Worm (Caenorhabditis elegans) whole organism, L4 larva: ENCODE measurements around the gene T04B8.5.

Experiments
- aha-1 ChIP-seq: fragments of 150-350 bp; peaks from one replicate; lab custom pipeline; 2014; ENCODE audit warnings: missing biosample characterization, missing genetic modification characterization
- arid-1 ChIP-seq: fragments of 200-800 bp; sonication (Bioruptor generic); conservative IDR thresholded peaks from 2 replicates; pipeline ENCODE4 v1.3.6; 2022; ENCODE audit warnings: missing genetic modification reagents, missing genetic modification characterization, missing compliant biosample characterization
- ceh-20 ChIP-seq: fragments of 200-800 bp; sonication (Bioruptor generic); IDR thresholded peaks from 2 replicates; pipeline ENCODE4 v1.3.6; 2022; ENCODE audit warnings: missing genetic modification reagents, missing genetic modification characterization, missing compliant biosample characterization
- ceh-62 ChIP-seq: sonication (generic microtip); optimal IDR thresholded peaks from 2 replicates; lab custom pipeline; 2017; ENCODE audit warnings: missing biosample characterization, missing genetic modification characterization
- ceh-82 ChIP-seq: sonication (generic microtip); optimal IDR thresholded peaks from 2 replicates; lab custom pipeline; 2017; ENCODE audit warnings: missing biosample characterization, missing genetic modification characterization
- daf-12 ChIP-seq: fragments of 150-350 bp; optimal IDR thresholded peaks from 2 replicates; lab custom pipeline; 2014; ENCODE audit warnings: missing biosample characterization, missing genetic modification reagents, missing genetic modification characterization
- dpl-1 ChIP-seq: fragments of 150-350 bp; optimal IDR thresholded peaks from 2 replicates; lab custom pipeline; 2014; ENCODE audit warnings: missing biosample characterization, missing genetic modification reagents, missing genetic modification characterization
- egl-43 ChIP-seq: fragments of 200-800 bp; sonication (Bioruptor generic); IDR thresholded peaks from 2 replicates; pipeline ENCODE4 v1.3.6; 2022; ENCODE audit warnings: missing genetic modification reagents, missing genetic modification characterization, missing compliant biosample characterization
- hlh-30 ChIP-seq: sonication (generic microtip); optimal IDR thresholded peaks from 2 replicates; lab custom pipeline; 2017; ENCODE audit warnings: antibody characterized with exemption, mild to moderate bottlenecking, missing genetic modification characterization, missing compliant biosample characterization; ENCODE audit not compliant: insufficient read depth
- jun-1 ChIP-seq: fragments of 150-350 bp; optimal IDR thresholded peaks from 2 replicates; lab custom pipeline; 2014; ENCODE audit warnings: missing biosample characterization, missing genetic modification reagents, missing genetic modification characterization
- lin-29 ChIP-seq: fragments of 200-800 bp; sonication (Bioruptor generic); IDR thresholded peaks from 2 replicates; pipeline ENCODE4 v1.3.6; 2022; ENCODE audit warnings: missing genetic modification reagents, missing genetic modification characterization, missing compliant biosample characterization
- lin-38 ChIP-seq: fragments of 200-800 bp; sonication (Bioruptor generic); IDR thresholded peaks from 2 replicates; pipeline ENCODE4 v1.3.6; 2022; ENCODE audit warnings: missing genetic modification reagents, missing genetic modification characterization, missing compliant biosample characterization
- lir-3 ChIP-seq: sonication (generic microtip); optimal IDR thresholded peaks from 2 replicates; lab custom pipeline; 2016; ENCODE audit warnings: mild to moderate bottlenecking, missing genetic modification characterization, missing compliant biosample characterization
- lsy-2 ChIP-seq, 2 experiments: fragments of 150-350 bp in 1 of 2; sonication (generic microtip) in 1 of 2; optimal IDR thresholded peaks; 2 replicates each; lab custom pipeline; 2014 to 2017; ENCODE audit warnings: missing biosample characterization in 2 of 2, missing genetic modification characterization in 2 of 2
- madf-9 ChIP-seq: fragments of 200-800 bp; sonication (Bioruptor generic); conservative IDR thresholded peaks from 2 replicates; pipeline ENCODE4 v1.3.6; 2022; ENCODE audit warnings: missing genetic modification reagents, missing genetic modification characterization, missing compliant biosample characterization
- mdl-1 ChIP-seq, 2 experiments: fragments of 150-350 bp in 1 of 2; sonication (generic microtip) in 1 of 2; optimal IDR thresholded peaks; 2 replicates each; lab custom pipeline; 2014 to 2017; ENCODE audit warnings: missing biosample characterization in 2 of 2, missing genetic modification characterization in 2 of 2
- mes-2 ChIP-seq: sonication (generic microtip); optimal IDR thresholded peaks from 2 replicates; lab custom pipeline; 2016; ENCODE audit warnings: missing genotype, mild to moderate bottlenecking, missing genetic modification characterization, missing compliant biosample characterization; ENCODE audit not compliant: poor library complexity, severe bottlenecking
- nhr-102 ChIP-seq: sonication (generic microtip); optimal IDR thresholded peaks from 2 replicates; lab custom pipeline; 2016; ENCODE audit warnings: mild to moderate bottlenecking, missing genetic modification characterization, moderate library complexity, missing compliant biosample characterization
- nhr-28 ChIP-seq: fragments of 150-350 bp; optimal IDR thresholded peaks from 2 replicates; lab custom pipeline; 2014; ENCODE audit warnings: missing biosample characterization, missing genetic modification characterization
- nhr-41 ChIP-seq: fragments of 200-800 bp; sonication (Bioruptor generic); IDR thresholded peaks from 2 replicates; pipeline ENCODE4 v1.3.6; 2022; ENCODE audit warnings: missing genetic modification reagents, missing genetic modification characterization, missing compliant biosample characterization
- nhr-48 ChIP-seq: sonication (generic microtip); optimal IDR thresholded peaks from 2 replicates; lab custom pipeline; 2016; ENCODE audit warnings: mild to moderate bottlenecking, missing genetic modification characterization, missing compliant biosample characterization
- nhr-77 ChIP-seq: fragments of 150-350 bp; optimal IDR thresholded peaks from 2 replicates; lab custom pipeline; 2014; ENCODE audit warnings: missing biosample characterization, missing genetic modification characterization
- php-3 ChIP-seq: fragments of 200-800 bp; sonication (Bioruptor generic); IDR thresholded peaks from 2 replicates; pipeline ENCODE4 v1.3.6; 2022; ENCODE audit warnings: missing genetic modification reagents, missing genetic modification characterization, missing compliant biosample characterization
- rbr-2 ChIP-seq: sonication (generic microtip); optimal IDR thresholded peaks from 2 replicates; lab custom pipeline; 2016; ENCODE audit warnings: missing genotype, missing genetic modification characterization, missing compliant biosample characterization
- sdz-12 ChIP-seq: fragments of 200-800 bp; sonication (Bioruptor generic); optimal IDR thresholded peaks from 2 replicates; lab custom pipeline; 2018; ENCODE audit warnings: mild to moderate bottlenecking, missing genetic modification characterization, missing compliant biosample characterization
- skn-1 ChIP-seq: fragments of 150-350 bp; optimal IDR thresholded peaks from 2 replicates; lab custom pipeline; 2014; ENCODE audit warnings: missing biosample characterization, missing genetic modification characterization
- snpc-1.2 ChIP-seq: fragments of 200-800 bp; sonication (Bioruptor generic); IDR thresholded peaks from 2 replicates; pipeline ENCODE4 v1.3.6; 2022; ENCODE audit warnings: missing genetic modification reagents, missing genetic modification characterization, missing compliant biosample characterization
- spr-1 ChIP-seq: sonication (generic microtip); optimal IDR thresholded peaks from 2 replicates; lab custom pipeline; 2016; ENCODE audit warnings: mild to moderate bottlenecking, missing genetic modification characterization, missing compliant biosample characterization
- unc-62 ChIP-seq, 3 experiments: fragments of 150-350 bp in 1 of 3; sonication (generic microtip); optimal IDR thresholded peaks in 2 of 3; peaks in 1 of 3; 1 replicate in 1 of 3; 2 replicates in 2 of 3; lab custom pipeline; 2014 to 2017; ENCODE audit warnings: missing biosample characterization in 3 of 3, missing genetic modification characterization in 3 of 3, missing genetic modification reagents in 3 of 3, missing genotype in 1 of 3
- vab-7 ChIP-seq: fragments of 200-800 bp; sonication (Bioruptor generic); IDR thresholded peaks from 2 replicates; pipeline ENCODE4 v1.3.6; 2022; ENCODE audit warnings: missing genetic modification reagents, missing genetic modification characterization, missing compliant biosample characterization
- zag-1 ChIP-seq: fragments of 150-350 bp; optimal IDR thresholded peaks from 2 replicates; lab custom pipeline; 2014; ENCODE audit warnings: missing biosample characterization, missing genetic modification characterization
- zip-11 ChIP-seq: fragments of 200-800 bp; sonication (Bioruptor generic); IDR thresholded peaks from 2 replicates; pipeline ENCODE4 v1.3.6; 2022; ENCODE audit warnings: missing genetic modification characterization, missing compliant biosample characterization
- zip-2 ChIP-seq: fragments of 150-350 bp; optimal IDR thresholded peaks from 2 replicates; lab custom pipeline; 2014; ENCODE audit warnings: missing biosample characterization, missing genetic modification characterization

T04B8.5 gene

DNA sequence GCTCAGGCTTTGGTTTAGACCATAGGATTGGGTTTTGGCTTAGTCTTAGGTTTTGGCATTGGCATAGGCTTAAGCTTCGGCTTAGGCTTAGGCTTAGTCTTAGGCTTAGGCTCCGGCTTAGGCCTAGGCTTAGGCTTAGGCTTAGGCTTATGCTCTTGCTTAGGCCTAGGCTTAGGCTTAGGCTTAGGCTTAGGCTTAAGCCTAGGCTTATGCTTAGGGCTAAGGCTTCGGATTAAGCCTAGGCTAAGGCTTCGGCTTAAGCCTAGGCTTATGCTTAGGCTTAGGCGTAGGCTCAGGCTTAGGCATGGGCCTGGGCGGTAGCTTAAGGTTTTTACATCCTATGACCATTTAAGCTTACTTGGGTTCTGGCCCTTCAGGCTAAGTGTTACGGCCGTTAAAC is 27.0 kb upstream of the T04B8.5 start:
- TF ChIP-seq mdl-1 (tag; optimal IDR thresholded peaks at IDR 0.05; lab: Kevin White, UChicago), result no peak
- TF ChIP-seq unc-62 (GFP tag; optimal IDR thresholded peaks at IDR 0.05 in 1 of 2; lab: Kevin White, UChicago), result peak in 1 of 2 experiments; percentile 12
- TF ChIP-seq unc-62 (tag; optimal IDR thresholded peaks at IDR 0.05; lab: Kevin White, UChicago), result no peak
- no peak for TF ChIP-seq lin-29 (GFP tag; lab: Robert Waterston, UW)
- TF ChIP-seq, all 104 proteins: peak for 1

DNA sequence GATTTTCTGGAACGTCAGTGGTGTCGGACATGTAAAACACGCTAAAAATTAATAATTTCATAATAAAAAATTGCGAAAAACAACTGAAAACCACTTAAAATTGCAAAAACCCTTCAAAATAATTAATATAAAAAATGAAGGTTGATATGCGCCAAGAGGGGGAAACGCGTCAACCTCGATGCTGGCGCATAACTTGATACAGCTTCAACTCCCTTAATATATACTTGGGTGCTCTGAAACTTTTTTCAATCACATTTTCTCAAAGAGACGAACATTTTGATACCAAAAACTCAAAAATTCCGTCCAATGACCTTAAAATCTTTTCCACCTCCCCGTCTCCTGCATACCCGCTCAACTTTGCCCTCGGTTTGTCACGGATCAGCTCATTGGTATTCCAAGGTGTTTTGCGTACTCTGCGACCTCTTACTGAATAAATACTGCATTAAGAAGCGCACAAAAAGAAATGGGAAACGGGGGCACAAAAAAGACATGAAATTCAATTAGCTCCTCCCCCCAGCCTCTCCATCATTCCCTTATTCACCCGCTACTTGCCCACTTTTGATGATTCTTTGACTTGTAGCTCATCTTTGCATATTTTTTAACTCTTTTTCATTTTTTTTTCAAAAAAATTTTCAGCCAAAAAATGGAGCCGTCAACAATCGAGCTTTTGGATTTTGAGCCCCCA is 26.1 kb upstream of the T04B8.5 start, which contains the start of the genes K07E8.7 and frpr-14:
Gene K07E8.7, minus strand, starts transcription at position 47 of the 685 bp plus-strand sequence.
Gene frpr-14, plus strand, starts transcription at position 635 of the 685 bp plus-strand sequence.
- TF ChIP-seq mes-2 (tag; lab: Kevin White, UChicago), result peak; percentile 32
- peak; percentile 46 for TF ChIP-seq lin-38 (GFP tag; lab: Robert Waterston, UW)
- no peak for TF ChIP-seq skn-1
- TF ChIP-seq rbr-2, result no peak
- no peak for TF ChIP-seq ceh-62
- TF ChIP-seq lsy-2 (tag; optimal IDR thresholded peaks at IDR 0.05; lab: Kevin White, UChicago), result no peak
- TF ChIP-seq daf-12 (tag; lab: Kevin White, UChicago), result no peak
- peak; percentile 24 for TF ChIP-seq aha-1

DNA sequence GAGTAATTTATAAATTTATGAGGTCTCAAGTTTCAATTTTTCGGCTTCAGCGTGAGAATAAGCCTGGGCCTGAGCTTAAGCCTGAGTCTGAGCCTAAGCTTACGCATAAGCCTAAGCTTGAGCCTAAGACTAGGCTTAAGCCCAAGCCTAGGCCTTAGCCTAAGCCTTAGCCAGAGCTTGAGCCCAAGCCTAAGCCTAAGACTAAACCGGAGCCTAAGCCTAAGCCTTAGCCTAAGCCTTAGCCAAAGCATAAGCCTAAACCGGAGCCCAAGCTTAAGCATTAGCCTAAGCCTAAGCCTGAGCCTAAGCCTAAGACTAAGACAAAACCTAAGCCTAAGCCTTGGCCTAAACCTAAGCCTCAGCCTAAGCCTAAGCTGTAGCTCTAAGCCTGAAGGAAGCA is 19.4 kb upstream of the T04B8.5 start:
- TF ChIP-seq mdl-1 (tag; optimal IDR thresholded peaks at IDR 0.05; lab: Kevin White, UChicago), result no peak
- no peak for TF ChIP-seq spr-1 (tag; lab: Kevin White, UChicago)
- no peak for TF ChIP-seq jun-1
- TF ChIP-seq dpl-1 (GFP tag; lab: Kevin White, UChicago), result no peak
- TF ChIP-seq sdz-12 (GFP tag; lab: Kevin White, UChicago), result no peak
- no peak for TF ChIP-seq php-3 (GFP tag; lab: Robert Waterston, UW)
- no peak for TF ChIP-seq snpc-1.2 (GFP tag; lab: Robert Waterston, UW)
- no peak for TF ChIP-seq zag-1 (tag; lab: Kevin White, UChicago)
- no peak for TF ChIP-seq zip-11 (GFP tag; lab: Robert Waterston, UW)
- TF ChIP-seq nhr-48 (tag; lab: Kevin White, UChicago), result no peak
- no peak for TF ChIP-seq vab-7 (GFP tag; lab: Robert Waterston, UW)
- no peak for TF ChIP-seq nhr-77 (tag; lab: Kevin White, UChicago)
- no peak for TF ChIP-seq ceh-20 (GFP tag; lab: Robert Waterston, UW)
- no peak for TF ChIP-seq nhr-102 (tag; lab: Kevin White, UChicago)
- no peak for TF ChIP-seq ceh-82 (tag; lab: Kevin White, UChicago)
- no peak for TF ChIP-seq zip-2
- no peak for TF ChIP-seq egl-43 (GFP tag; lab: Robert Waterston, UW)
- TF ChIP-seq madf-9 (GFP tag; lab: Robert Waterston, UW), result no peak

DNA sequence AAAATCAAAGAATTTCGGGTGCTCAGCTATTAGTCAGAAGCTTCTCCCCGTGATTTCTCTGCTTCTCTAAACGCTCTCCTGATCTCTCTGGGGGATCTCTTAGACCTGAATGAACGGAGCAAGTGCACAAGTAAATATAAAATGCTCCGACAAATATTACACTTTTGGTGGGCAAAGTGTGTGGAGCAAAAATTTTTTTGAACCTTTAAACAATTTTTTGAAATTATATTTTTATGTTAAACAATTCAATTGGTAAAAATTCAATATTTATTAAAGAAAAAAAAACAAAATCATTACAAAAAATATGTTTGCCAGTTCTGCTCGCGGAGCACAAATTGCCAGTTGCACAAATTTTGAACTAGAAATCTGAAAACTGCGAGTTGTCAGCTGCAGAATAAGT is 15.1 kb upstream of the T04B8.5 start, which contains the start of gene K07E8.6:
Gene K07E8.6, minus strand, starts transcription at position 101 of the 400 bp plus-strand sequence.
- no peak for TF ChIP-seq hlh-30
- TF ChIP-seq nhr-41, result no peak
- no peak for TF ChIP-seq lir-3 (tag; lab: Kevin White, UChicago)
- TF ChIP-seq zip-2, result no peak
- TF ChIP-seq arid-1 (GFP tag; lab: Robert Waterston, UW), result no peak
- TF ChIP-seq ceh-82 (tag; lab: Kevin White, UChicago), result no peak

DNA sequence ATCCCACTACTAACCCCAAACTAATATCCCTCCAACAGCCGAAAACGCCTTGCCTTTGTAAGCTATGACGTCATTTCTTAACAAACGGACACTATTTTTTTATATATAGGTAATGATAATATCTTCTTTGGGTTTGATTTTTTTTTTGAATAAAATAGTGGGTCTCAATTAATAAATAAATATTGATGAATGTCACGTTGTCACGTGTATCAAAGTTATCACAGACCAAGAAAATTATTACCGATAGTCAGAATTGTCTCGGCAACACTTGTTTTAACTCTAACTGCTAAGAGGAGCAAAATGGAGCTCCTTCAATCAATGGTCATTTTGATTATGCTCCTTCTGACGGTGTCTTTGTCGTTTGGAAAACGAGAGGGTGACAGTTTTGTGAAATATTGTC is 9.6 kb upstream of the T04B8.5 start, which contains the start of gene T04B8.1:
Gene T04B8.1, plus strand, starts transcription at position 301 of the 400 bp plus-strand sequence.
- TF ChIP-seq nhr-28 (no peak), aha-1 (peak; percentile 29)
